Fruit fly (Drosophila melanogaster) whole organism, embryonic: ENCODE results near the gene Nost.
A peak's percentile ranks its signal among the peaks of the same experiment; 100 is the strongest.

Source experiments
- ATbp ChIP-seq: fragments of 200-800 bp; sonication (Bioruptor generic); optimal IDR thresholded peaks from 2 replicates; lab custom pipeline; 2017; ENCODE audit warnings: missing biosample characterization, mild to moderate bottlenecking, missing genetic modification characterization, missing genetic modification reagents
- Bgb ChIP-seq: fragments of 200-800 bp; sonication (Bioruptor generic); IDR thresholded peaks from 2 replicates; pipeline ENCODE4 v1.3.6; 2022; ENCODE audit warnings: missing biosample characterization, missing genetic modification characterization; ENCODE audit not compliant: partially characterized antibody
- CG10543 ChIP-seq: fragments of 200-800 bp; sonication (Bioruptor generic); optimal IDR thresholded peaks from 3 replicates; lab custom pipeline; 2017; ENCODE audit warnings: missing biosample characterization, mild to moderate bottlenecking, missing genetic modification characterization, moderate library complexity
- CG13287 ChIP-seq: fragments of 200-800 bp; sonication (Bioruptor generic); IDR thresholded peaks from 2 replicates; pipeline ENCODE4 v1.3.6; 2022; ENCODE audit warnings: missing biosample characterization, missing genetic modification characterization; ENCODE audit not compliant: partially characterized antibody
- CG14710 ChIP-seq: fragments of 200-800 bp; sonication (Bioruptor generic); optimal IDR thresholded peaks from 3 replicates; lab custom pipeline; 2019; ENCODE audit warnings: missing biosample characterization, mild to moderate bottlenecking, missing genetic modification characterization, moderate library complexity
- CG14860 ChIP-seq: fragments of 200-800 bp; sonication (Bioruptor generic); IDR thresholded peaks from 3 replicates; pipeline ENCODE4 v1.3.6; 2022; ENCODE audit warnings: missing biosample characterization, missing genetic modification characterization; ENCODE audit not compliant: partially characterized antibody
- CG15514 ChIP-seq: fragments of 200-800 bp; sonication (Bioruptor generic); optimal IDR thresholded peaks from 3 replicates; lab custom pipeline; 2017; ENCODE audit warnings: missing biosample characterization, missing genetic modification characterization, mild to moderate bottlenecking, moderate library complexity, missing genetic modification reagents
- CG16813 ChIP-seq: fragments of 200-800 bp; sonication (Bioruptor generic); IDR thresholded peaks from 3 replicates; pipeline ENCODE4 v1.3.6; 2022; ENCODE audit warnings: missing biosample characterization, missing genetic modification characterization; ENCODE audit not compliant: partially characterized antibody
- CG3281 ChIP-seq: fragments of 200-800 bp; sonication (Bioruptor generic); optimal IDR thresholded peaks from 3 replicates; lab custom pipeline; 2017; ENCODE audit warnings: missing biosample characterization, mild to moderate bottlenecking, missing genetic modification characterization
- CG4282 ChIP-seq: fragments of 200-800 bp; sonication (Bioruptor generic); optimal IDR thresholded peaks from 2 replicates; lab custom pipeline; 2016; ENCODE audit warnings: missing biosample characterization, missing genetic modification characterization
- CG6791 ChIP-seq: fragments of 200-800 bp; sonication (Bioruptor generic); IDR thresholded peaks from 3 replicates; pipeline ENCODE4 v1.3.6; 2022; ENCODE audit warnings: missing biosample characterization, missing genetic modification characterization; ENCODE audit not compliant: partially characterized antibody
- CG7963 ChIP-seq: fragments of 200-800 bp; sonication (Bioruptor generic); IDR thresholded peaks from 3 replicates; pipeline ENCODE4 v1.3.6; 2022; ENCODE audit warnings: missing biosample characterization, missing genetic modification characterization; ENCODE audit not compliant: partially characterized antibody
- Dll ChIP-seq: fragments of 200-800 bp; sonication (Bioruptor generic); IDR thresholded peaks from 4 replicates; pipeline ENCODE4 v1.3.6; 2022; ENCODE audit warnings: missing biosample characterization, missing genetic modification characterization; ENCODE audit not compliant: partially characterized antibody
- Dref ChIP-seq: fragments of 200-800 bp; sonication (Bioruptor generic); IDR thresholded peaks from 2 replicates; pipeline ENCODE4 v1.3.6; 2022; ENCODE audit warnings: missing biosample characterization, missing genetic modification characterization
- E2f2 ChIP-seq: fragments of 200-800 bp; sonication (Bioruptor generic); IDR thresholded peaks from 2 replicates; pipeline ENCODE4 v1.3.6; 2022; ENCODE audit warnings: missing biosample characterization, missing genetic modification characterization
- HLH4C ChIP-seq: fragments of 200-800 bp; sonication (Bioruptor generic); IDR thresholded peaks from 3 replicates; pipeline ENCODE4 v1.3.6; 2022; ENCODE audit warnings: missing biosample characterization, missing genetic modification characterization; ENCODE audit not compliant: partially characterized antibody
- MESR4 ChIP-seq: fragments of 200-800 bp; sonication (Bioruptor generic); optimal IDR thresholded peaks from 2 replicates; lab custom pipeline; 2018; ENCODE audit warnings: missing biosample characterization, mild to moderate bottlenecking, missing genetic modification characterization, moderate library complexity
- Myb ChIP-seq: fragments of 200-800 bp; sonication (Bioruptor generic); optimal IDR thresholded peaks from 2 replicates; lab custom pipeline; 2016; ENCODE audit warnings: missing biosample characterization, missing genetic modification characterization
- Opbp ChIP-seq: fragments of 200-800 bp; sonication (Bioruptor generic); IDR thresholded peaks from 3 replicates; pipeline ENCODE4 v1.3.6; 2022; ENCODE audit warnings: missing biosample characterization, missing genetic modification characterization; ENCODE audit not compliant: partially characterized antibody
- Scr ChIP-seq: fragments of 200-800 bp; sonication (Bioruptor generic); IDR thresholded peaks from 2 replicates; pipeline ENCODE4 v1.3.6; 2022; ENCODE audit warnings: missing biosample characterization, missing genetic modification characterization; ENCODE audit not compliant: partially characterized antibody
- Sry-δ ChIP-seq: fragments of 200-800 bp; sonication (Bioruptor generic); optimal IDR thresholded peaks from 2 replicates; lab custom pipeline; 2016; ENCODE audit warnings: missing biosample characterization, missing genetic modification characterization
- amos ChIP-seq: fragments of 200-800 bp; sonication (Bioruptor generic); IDR thresholded peaks from 2 replicates; pipeline ENCODE4 v1.3.6; 2022; ENCODE audit warnings: missing biosample characterization, missing genetic modification characterization; ENCODE audit not compliant: partially characterized antibody
- bbx ChIP-seq: fragments of 200-800 bp; sonication (Bioruptor generic); IDR thresholded peaks from 2 replicates; pipeline ENCODE4 v1.3.6; 2022; ENCODE audit warnings: missing biosample characterization, missing genetic modification characterization; ENCODE audit not compliant: partially characterized antibody
- corto ChIP-seq: fragments of 200-800 bp; sonication (Bioruptor generic); optimal IDR thresholded peaks from 2 replicates; lab custom pipeline; 2016; ENCODE audit warnings: missing biosample characterization, mild to moderate bottlenecking, missing genetic modification characterization, moderate library complexity
- gro ChIP-seq: fragments of 200-800 bp; sonication (Bioruptor generic); optimal IDR thresholded peaks from 2 replicates; lab custom pipeline; 2016; ENCODE audit warnings: missing biosample characterization, missing genetic modification characterization
- hb ChIP-seq: fragments of 200-800 bp; sonication (Bioruptor generic); IDR thresholded peaks from 3 replicates; pipeline ENCODE4 v1.3.6; 2022; ENCODE audit warnings: missing biosample characterization, missing genetic modification characterization; ENCODE audit not compliant: partially characterized antibody
- inv ChIP-seq: fragments of 200-800 bp; sonication (Bioruptor generic); IDR thresholded peaks from 2 replicates; pipeline ENCODE4 v1.3.6; 2022; ENCODE audit warnings: missing biosample characterization, missing genetic modification characterization; ENCODE audit not compliant: partially characterized antibody
- knrl ChIP-seq: fragments of 200-800 bp; sonication (Bioruptor generic); IDR thresholded peaks from 3 replicates; pipeline ENCODE4 v1.3.6; 2022; ENCODE audit warnings: missing biosample characterization, missing genetic modification characterization; ENCODE audit not compliant: partially characterized antibody
- nerfin-2 ChIP-seq: fragments of 200-800 bp; sonication (Bioruptor generic); IDR thresholded peaks from 2 replicates; pipeline ENCODE4 v1.3.6; 2022; ENCODE audit warnings: missing biosample characterization, missing genetic modification characterization; ENCODE audit not compliant: partially characterized antibody
- nom ChIP-seq: fragments of 200-800 bp; sonication (Bioruptor generic); optimal IDR thresholded peaks from 2 replicates; lab custom pipeline; 2017; ENCODE audit warnings: missing biosample characterization, missing genetic modification characterization, mild to moderate bottlenecking, moderate library complexity, missing genetic modification reagents
- pzg ChIP-seq: fragments of 200-800 bp; sonication (Bioruptor generic); optimal IDR thresholded peaks from 3 replicates; lab custom pipeline; 2018; ENCODE audit warnings: missing biosample characterization, mild to moderate bottlenecking, missing genetic modification characterization, moderate library complexity
- row ChIP-seq: fragments of 200-800 bp; sonication (Bioruptor generic); IDR thresholded peaks from 3 replicates; pipeline ENCODE4 v1.3.6; 2022; ENCODE audit warnings: missing biosample characterization, missing genetic modification characterization
- tna ChIP-seq: fragments of 200-800 bp; sonication (Bioruptor generic); IDR thresholded peaks from 2 replicates; pipeline ENCODE4 v1.3.6; 2022; ENCODE audit warnings: missing biosample characterization, missing genetic modification characterization; ENCODE audit not compliant: partially characterized antibody
- trem ChIP-seq: fragments of 200-800 bp; optimal IDR thresholded peaks from 3 replicates; lab custom pipeline; 2019; ENCODE audit warnings: missing biosample characterization, mild to moderate bottlenecking, missing genetic modification characterization, moderate library complexity
- unc-4 ChIP-seq: fragments of 200-800 bp; sonication (Bioruptor generic); IDR thresholded peaks from 2 replicates; pipeline ENCODE4 v1.3.6; 2022; ENCODE audit warnings: missing biosample characterization, missing genetic modification characterization; ENCODE audit not compliant: partially characterized antibody
- vnd ChIP-seq: fragments of 200-800 bp; sonication (Bioruptor generic); IDR thresholded peaks from 3 replicates; pipeline ENCODE4 v1.3.6; 2022; ENCODE audit warnings: missing biosample characterization, missing genetic modification characterization; ENCODE audit not compliant: partially characterized antibody

The Nost gene

dm6 chrX:9085726-9086125 is 55.7 kb downstream of the Nost start, which contains the start of gene CG32708 (continued):
- TF ChIP-seq CG3281 (GFP tag; lab: Kevin White, UChicago) (no peak), Myb (peak; percentile 94), knrl (peak; percentile 61; the same call in 2 of the 3 replicates), CG14710 (peak; percentile 2), nom (peak; percentile 16), CG10543 (GFP tag; lab: Kevin White, UChicago) (no peak), pzg (GFP tag; lab: Kevin White, UChicago) (peak; percentile 59), CG4282 (GFP tag; lab: Kevin White, UChicago) (no peak), gro (GFP tag; lab: Kevin White, UChicago) (peak; percentile 16), hb (GFP tag; lab: Robert Waterston, UW) (peak; percentile 58; the same call in 2 of the 3 replicates), corto (no peak), vnd (GFP tag; lab: Robert Waterston, UW) (peak; percentile 60; the same call in 2 of the 3 replicates), CG15514 (GFP tag; lab: Kevin White, UChicago) (peak; percentile 81), MESR4 (GFP tag; lab: Kevin White, UChicago) (peak; percentile 4), ATbp (GFP tag; lab: Kevin White, UChicago) (no peak), trem (peak; percentile 20)

dm6 chrX:9086702-9087179 is 56.7 kb downstream of the Nost start, which contains the start of gene CG32706:
Gene CG32706 (plus strand): TSS chrX:9087129.
- TF ChIP-seq Scr (peak; percentile 58), vnd (GFP tag; lab: Robert Waterston, UW) (peak; percentile 51; the same call in 1 of the 3 replicates), CG6791 (GFP tag; lab: Robert Waterston, UW) (peak; percentile 68; the same call in 2 of the 3 replicates), tna (GFP tag; lab: Robert Waterston, UW) (peak; percentile 19; the same call in 1 of the 2 replicates), bbx (GFP tag; lab: Robert Waterston, UW) (peak; percentile 52; the same call in 1 of the 2 replicates), CG16813 (GFP tag; lab: Robert Waterston, UW) (peak; percentile 61), Sry-δ (GFP tag; lab: Kevin White, UChicago) (peak; percentile 23), amos (peak; percentile 38; the same call in 1 of the 2 replicates), hb (GFP tag; lab: Robert Waterston, UW) (peak; percentile 57; the same call in 2 of the 3 replicates), HLH4C (GFP tag; lab: Robert Waterston, UW) (peak; percentile 72), CG13287 (GFP tag; lab: Robert Waterston, UW) (peak; percentile 53), Bgb (peak; percentile 54; the same call in 1 of the 2 replicates), Dll (GFP tag; lab: Robert Waterston, UW) (peak; percentile 60; the same call in 2 of the 4 replicates), Dref (peak; percentile 68), CG7963 (GFP tag; lab: Robert Waterston, UW) (0 out of 3 replicates have a peak, but pooled peaks have one; percentile 43), Opbp (GFP tag; lab: Robert Waterston, UW) (peak; percentile 54; the same call in 2 of the 3 replicates), CG14860 (GFP tag; lab: Robert Waterston, UW) (peak; percentile 41; the same call in 1 of the 3 replicates), E2f2 (GFP tag; lab: Robert Waterston, UW) (peak; percentile 78), inv (GFP tag; lab: Robert Waterston, UW) (peak; percentile 32; the same call in 1 of the 2 replicates), nerfin-2 (GFP tag; lab: Robert Waterston, UW) (peak; percentile 44; the same call in 1 of the 2 replicates), unc-4 (peak; percentile 45; the same call in 1 of the 2 replicates), knrl (peak; percentile 30; the same call in 1 of the 3 replicates), row (GFP tag; lab: Robert Waterston, UW) (0 out of 3 replicates have a peak, but pooled peaks have one; percentile 9)
